Worm (Caenorhabditis elegans) whole organism, late embryonic: ENCODE results near the gene T25B2.3.

Source experiments
- ama-1 ChIP-seq: fragments of 150-350 bp; optimal IDR thresholded peaks from 2 replicates; lab custom pipeline; 2014
- ceh-19 ChIP-seq: fragments of 200-800 bp; sonication (Bioruptor generic); optimal IDR thresholded peaks from 2 replicates; lab custom pipeline; 2018; ENCODE audit warnings: mild to moderate bottlenecking, missing genetic modification characterization, missing compliant biosample characterization
- dmd-4 ChIP-seq: sonication (generic microtip); optimal IDR thresholded peaks from 2 replicates; lab custom pipeline; 2016; ENCODE audit warnings: borderline replicate concordance, missing genetic modification characterization, missing compliant biosample characterization
- eyg-1 ChIP-seq: sonication (generic microtip); optimal IDR thresholded peaks from 2 replicates; lab custom pipeline; 2016; ENCODE audit warnings: missing genotype, missing genetic modification characterization, missing compliant biosample characterization
- hlh-15 ChIP-seq: sonication (generic microtip); optimal IDR thresholded peaks from 2 replicates; lab custom pipeline; 2016; ENCODE audit warnings: missing genetic modification characterization, missing compliant biosample characterization
- hlh-6 ChIP-seq: sonication (generic microtip); optimal IDR thresholded peaks from 2 replicates; lab custom pipeline; 2016; ENCODE audit warnings: missing genotype, missing genetic modification characterization, missing compliant biosample characterization
- hlh-8 ChIP-seq: sonication (generic microtip); optimal IDR thresholded peaks from 2 replicates; lab custom pipeline; 2016; ENCODE audit warnings: missing genotype, missing genetic modification characterization, missing compliant biosample characterization
- lim-6 ChIP-seq: sonication (generic microtip); optimal IDR thresholded peaks from 2 replicates; lab custom pipeline; 2016; ENCODE audit warnings: missing genetic modification characterization, missing compliant biosample characterization
- lin-11 ChIP-seq: fragments of 200-800 bp; sonication (Bioruptor generic); optimal IDR thresholded peaks from 2 replicates; lab custom pipeline; 2018; ENCODE audit warnings: mild to moderate bottlenecking, missing genetic modification characterization, missing compliant biosample characterization
- sox-4 ChIP-seq: sonication (generic microtip); optimal IDR thresholded peaks from 2 replicates; lab custom pipeline; 2017; ENCODE audit warnings: mild to moderate bottlenecking, missing genetic modification characterization, inconsistent platforms, missing compliant biosample characterization
- tbx-2 ChIP-seq: sonication (generic microtip); optimal IDR thresholded peaks from 2 replicates; lab custom pipeline; 2016; ENCODE audit warnings: missing genetic modification characterization, missing compliant biosample characterization

- TF ChIP-seq dmd-4 = no peak
- no peak for TF ChIP-seq eyg-1
- TF ChIP-seq sox-4 (tag; lab: Kevin White, UChicago) = no peak
- TF ChIP-seq ama-1 = no peak
- TF ChIP-seq hlh-8 = no peak
- TF ChIP-seq tbx-2 (tag; lab: Kevin White, UChicago) = peak; percentile 12
- no peak for TF ChIP-seq lin-11 (tag; lab: Kevin White, UChicago)
- TF ChIP-seq lim-6 (tag; lab: Kevin White, UChicago) = no peak
- no peak for TF ChIP-seq hlh-15 (tag; lab: Kevin White, UChicago)
- no peak for TF ChIP-seq ceh-19 (GFP tag; lab: Kevin White, UChicago)
- no peak for TF ChIP-seq hlh-6 (tag; lab: Kevin White, UChicago)
These were observed 47.7 kb upstream of the T25B2.3 start, which contains the start of gene C15H9.9 for ce11 chrX:6128225-6128686.
